Worm (Caenorhabditis elegans): Measurements from ENCODE around the gene Y17G7B.18.

- TF ChIP-seq nfya-1 (tag; optimal IDR thresholded peaks at IDR 0.05) (no peak), syd-9 (tag; optimal IDR thresholded peaks at IDR 0.05) (no peak), ama-1 (optimal IDR thresholded peaks at IDR 0.05) (no peak)
These were observed 31.3 kb downstream of the Y17G7B.18 start for ce11 chrII:12076355-12076754.
